Fruit fly (Drosophila melanogaster) whole organism, embryonic: ENCODE data around the gene dunk.

Experiments used
- Aef1 ChIP-seq: fragments of 200-800 bp; sonication (Bioruptor generic); IDR thresholded peaks from 3 replicates; pipeline ENCODE4 v1.3.6; 2022; ENCODE audit warnings: missing biosample characterization, missing genetic modification characterization
- BEAF-32 ChIP-seq: fragments of 200-800 bp; sonication (Bioruptor generic); optimal IDR thresholded peaks from 3 replicates; lab custom pipeline; 2017; ENCODE audit warnings: missing biosample characterization, missing genetic modification characterization, mild to moderate bottlenecking, moderate library complexity, missing genetic modification reagents
- CG10274 ChIP-seq: fragments of 200-800 bp; sonication (Bioruptor generic); optimal IDR thresholded peaks from 3 replicates; lab custom pipeline; 2017; ENCODE audit warnings: missing biosample characterization, mild to moderate bottlenecking, missing genetic modification characterization
- CG10565 ChIP-seq: fragments of 200-800 bp; sonication (Bioruptor generic); optimal IDR thresholded peaks from 3 replicates; lab custom pipeline; 2016; ENCODE audit warnings: missing biosample characterization, mild to moderate bottlenecking, missing genetic modification characterization
- CG12659 ChIP-seq: fragments of 200-800 bp; sonication (Bioruptor generic); optimal IDR thresholded peaks from 3 replicates; lab custom pipeline; 2017; ENCODE audit warnings: mild to moderate bottlenecking, missing biosample characterization, missing genetic modification reagents, missing genetic modification characterization
- CG12769 ChIP-seq: fragments of 200-800 bp; sonication (Bioruptor generic); optimal IDR thresholded peaks from 2 replicates; lab custom pipeline; 2019; ENCODE audit warnings: missing biosample characterization, mild to moderate bottlenecking, missing genetic modification characterization, moderate library complexity
- CG16779 ChIP-seq: fragments of 200-800 bp; sonication (Bioruptor generic); IDR thresholded peaks from 2 replicates; pipeline ENCODE4 v1.3.6; 2022; ENCODE audit warnings: missing biosample characterization, missing genetic modification characterization
- CG16863 ChIP-seq: fragments of 200-800 bp; sonication (Bioruptor generic); optimal IDR thresholded peaks from 3 replicates; lab custom pipeline; 2016; ENCODE audit warnings: missing biosample characterization, missing genetic modification characterization
- CG17359 ChIP-seq: fragments of 200-800 bp; sonication (Bioruptor generic); optimal IDR thresholded peaks from 3 replicates; lab custom pipeline; 2018; ENCODE audit warnings: missing biosample characterization, mild to moderate bottlenecking, missing genetic modification characterization, moderate library complexity
- CG17912 ChIP-seq: fragments of 200-800 bp; sonication (Bioruptor generic); optimal IDR thresholded peaks from 2 replicates; lab custom pipeline; 2018; ENCODE audit warnings: missing biosample characterization, mild to moderate bottlenecking, missing genetic modification characterization
- CG18599 ChIP-seq: fragments of 200-800 bp; sonication (Bioruptor generic); optimal IDR thresholded peaks from 3 replicates; lab custom pipeline; 2017; ENCODE audit warnings: missing biosample characterization, missing genetic modification characterization, mild to moderate bottlenecking, moderate library complexity, missing genetic modification reagents
- CG2120 ChIP-seq: fragments of 200-800 bp; sonication (Bioruptor generic); optimal IDR thresholded peaks from 3 replicates; lab custom pipeline; 2016; ENCODE audit warnings: missing biosample characterization, missing genetic modification characterization
- CG2678 ChIP-seq: fragments of 200-800 bp; sonication (Bioruptor generic); optimal IDR thresholded peaks from 3 replicates; lab custom pipeline; 2019; ENCODE audit warnings: missing biosample characterization, mild to moderate bottlenecking, missing genetic modification characterization, moderate library complexity
- CG2712 ChIP-seq: fragments of 200-800 bp; optimal IDR thresholded peaks from 3 replicates; lab custom pipeline; 2019; ENCODE audit warnings: missing biosample characterization, mild to moderate bottlenecking, missing genetic modification characterization, moderate library complexity
- CG3163 ChIP-seq: fragments of 200-800 bp; sonication (Bioruptor generic); optimal IDR thresholded peaks from 3 replicates; lab custom pipeline; 2016; ENCODE audit warnings: missing biosample characterization, missing genetic modification characterization
- CG43689 ChIP-seq: fragments of 200-800 bp; sonication (Bioruptor generic); IDR thresholded peaks from 2 replicates; pipeline ENCODE4 v1.3.6; 2022; ENCODE audit warnings: missing biosample characterization, missing genetic modification characterization
- CG6254 ChIP-seq: fragments of 200-800 bp; sonication (Bioruptor generic); optimal IDR thresholded peaks from 3 replicates; lab custom pipeline; 2017; ENCODE audit warnings: mild to moderate bottlenecking, missing biosample characterization, missing genetic modification reagents, missing genetic modification characterization
- CG6654 ChIP-seq: fragments of 200-800 bp; sonication (Bioruptor generic); optimal IDR thresholded peaks from 2 replicates; lab custom pipeline; 2017; ENCODE audit warnings: missing biosample characterization, mild to moderate bottlenecking, missing genetic modification characterization
- Chrac-16 ChIP-seq: fragments of 200-800 bp; sonication (Bioruptor generic); optimal IDR thresholded peaks from 3 replicates; lab custom pipeline; 2016; ENCODE audit warnings: missing biosample characterization, missing genetic modification characterization
- Dad ChIP-seq: fragments of 200-800 bp; sonication (Bioruptor generic); optimal IDR thresholded peaks from 3 replicates; lab custom pipeline; 2016; ENCODE audit warnings: missing biosample characterization, missing genetic modification characterization
- Deaf1 ChIP-seq: fragments of 200-800 bp; optimal IDR thresholded peaks from 3 replicates; lab custom pipeline; 2019; ENCODE audit warnings: missing biosample characterization, mild to moderate bottlenecking, missing genetic modification characterization, moderate library complexity
- Dref ChIP-seq: fragments of 200-800 bp; sonication (Bioruptor generic); IDR thresholded peaks from 2 replicates; pipeline ENCODE4 v1.3.6; 2022; ENCODE audit warnings: missing biosample characterization, missing genetic modification characterization
- Fer3 ChIP-seq: fragments of 200-800 bp; sonication (Bioruptor generic); optimal IDR thresholded peaks from 2 replicates; lab custom pipeline; 2018; ENCODE audit warnings: missing biosample characterization, mild to moderate bottlenecking, missing genetic modification characterization, moderate library complexity
- MESR4 ChIP-seq: fragments of 200-800 bp; sonication (Bioruptor generic); optimal IDR thresholded peaks from 2 replicates; lab custom pipeline; 2018; ENCODE audit warnings: missing biosample characterization, mild to moderate bottlenecking, missing genetic modification characterization, moderate library complexity
- Myb ChIP-seq: fragments of 200-800 bp; sonication (Bioruptor generic); optimal IDR thresholded peaks from 2 replicates; lab custom pipeline; 2016; ENCODE audit warnings: missing biosample characterization, missing genetic modification characterization
- NC2β ChIP-seq: fragments of 200-800 bp; sonication (Bioruptor generic); optimal IDR thresholded peaks from 2 replicates; lab custom pipeline; 2016; ENCODE audit warnings: missing biosample characterization, missing genetic modification characterization
- NK7.1 ChIP-seq: fragments of 200-800 bp; sonication (Bioruptor generic); optimal IDR thresholded peaks from 3 replicates; lab custom pipeline; 2016; ENCODE audit warnings: missing biosample characterization, missing genetic modification characterization
- Nf-YA ChIP-seq: fragments of 200-800 bp; sonication (Bioruptor generic); IDR thresholded peaks from 2 replicates; pipeline ENCODE4 v1.3.6; 2022; ENCODE audit warnings: missing biosample characterization, missing genetic modification characterization
- Pdp1 ChIP-seq, 2 experiments: fragments of 200-800 bp; sonication (Bioruptor generic); optimal IDR thresholded peaks; 3 replicates each; lab custom pipeline; 2016; ENCODE audit warnings: missing biosample characterization in 2 of 2, missing genetic modification characterization in 2 of 2, mild to moderate bottlenecking in 1 of 2, moderate library complexity in 1 of 2
- Stat92E ChIP-seq, 3 experiments: fragments of >200 bp in 2 of 3; fragments of 200-800 bp in 1 of 3; sonication (Bioruptor generic) in 1 of 3; optimal IDR thresholded peaks; 2 replicates each; lab custom pipeline; 2017 to 2019; ENCODE audit warnings: missing biosample characterization in 3 of 3, missing genetic modification characterization in 3 of 3, mild to moderate bottlenecking in 1 of 3, moderate library complexity in 1 of 3
- Tbp ChIP-seq: fragments of >200 bp; optimal IDR thresholded peaks from 2 replicates; lab custom pipeline; 2018; ENCODE audit warnings: missing biosample characterization, missing genetic modification characterization
- Xbp1 ChIP-seq: fragments of 200-800 bp; sonication (Bioruptor generic); optimal IDR thresholded peaks from 3 replicates; lab custom pipeline; 2016; ENCODE audit warnings: missing biosample characterization, mild to moderate bottlenecking, missing genetic modification characterization
- btn ChIP-seq: fragments of 200-800 bp; sonication (Bioruptor generic); optimal IDR thresholded peaks from 2 replicates; lab custom pipeline; 2016; ENCODE audit warnings: missing biosample characterization, missing genetic modification characterization
- chm ChIP-seq: fragments of 200-800 bp; sonication (Bioruptor generic); IDR thresholded peaks from 2 replicates; pipeline ENCODE4 v1.3.6; 2022; ENCODE audit warnings: missing biosample characterization, missing genetic modification characterization
- chn ChIP-seq: fragments of 200-800 bp; sonication (Bioruptor generic); optimal IDR thresholded peaks from 2 replicates; lab custom pipeline; 2016; ENCODE audit warnings: missing biosample characterization, missing genetic modification characterization
- da ChIP-seq: fragments of 200-800 bp; sonication (Bioruptor generic); optimal IDR thresholded peaks from 2 replicates; lab custom pipeline; 2016; ENCODE audit warnings: missing biosample characterization, missing genetic modification characterization
- danr ChIP-seq: fragments of 200-800 bp; sonication (Bioruptor generic); IDR thresholded peaks from 2 replicates; pipeline ENCODE4 v1.3.6; 2022; ENCODE audit warnings: missing biosample characterization, missing genetic modification characterization
- dysf ChIP-seq: fragments of 200-800 bp; sonication (Bioruptor generic); IDR thresholded peaks from 3 replicates; pipeline ENCODE4 v1.3.6; 2022; ENCODE audit warnings: missing biosample characterization, missing genetic modification characterization
- exex ChIP-seq: fragments of 200-800 bp; sonication (Bioruptor generic); optimal IDR thresholded peaks from 4 replicates; lab custom pipeline; 2018; ENCODE audit warnings: missing biosample characterization, mild to moderate bottlenecking, missing genetic modification characterization, moderate library complexity
- fu2 ChIP-seq: fragments of 200-800 bp; sonication (Bioruptor generic); optimal IDR thresholded peaks from 2 replicates; lab custom pipeline; 2016; ENCODE audit warnings: missing biosample characterization, missing genetic modification characterization
- gce ChIP-seq: fragments of 200-800 bp; sonication (Bioruptor generic); IDR thresholded peaks from 3 replicates; pipeline ENCODE4 v1.3.6; 2022; ENCODE audit warnings: missing biosample characterization, missing genetic modification characterization
- gcm ChIP-seq: fragments of 200-800 bp; sonication (Bioruptor generic); optimal IDR thresholded peaks from 2 replicates; lab custom pipeline; 2019; ENCODE audit warnings: missing biosample characterization, mild to moderate bottlenecking, missing genetic modification characterization, moderate library complexity
- ken ChIP-seq: fragments of 200-800 bp; sonication (Bioruptor generic); IDR thresholded peaks from 3 replicates; pipeline ENCODE4 v1.3.6; 2022; ENCODE audit warnings: missing biosample characterization, missing genetic modification characterization
- maf-S ChIP-seq: fragments of 200-800 bp; sonication (Bioruptor generic); optimal IDR thresholded peaks from 2 replicates; lab custom pipeline; 2016; ENCODE audit warnings: missing biosample characterization, missing genetic modification characterization
- nom ChIP-seq: fragments of 200-800 bp; sonication (Bioruptor generic); optimal IDR thresholded peaks from 2 replicates; lab custom pipeline; 2017; ENCODE audit warnings: missing biosample characterization, missing genetic modification characterization, mild to moderate bottlenecking, moderate library complexity, missing genetic modification reagents
- org-1 ChIP-seq: fragments of 200-800 bp; sonication (Bioruptor generic); optimal IDR thresholded peaks from 2 replicates; lab custom pipeline; 2017; ENCODE audit warnings: missing biosample characterization, missing genetic modification characterization
- sqz ChIP-seq: fragments of 200-800 bp; sonication (Bioruptor generic); optimal IDR thresholded peaks from 3 replicates; lab custom pipeline; 2018; ENCODE audit warnings: missing biosample characterization, mild to moderate bottlenecking, missing genetic modification characterization
- toy ChIP-seq: fragments of 200-800 bp; sonication (Bioruptor generic); IDR thresholded peaks from 2 replicates; pipeline ENCODE4 v1.3.6; 2022; ENCODE audit warnings: missing biosample characterization, missing genetic modification characterization
- trem ChIP-seq: fragments of 200-800 bp; optimal IDR thresholded peaks from 3 replicates; lab custom pipeline; 2019; ENCODE audit warnings: missing biosample characterization, mild to moderate bottlenecking, missing genetic modification characterization, moderate library complexity
- zen2 ChIP-seq: fragments of 200-800 bp; sonication (Bioruptor generic); IDR thresholded peaks from 3 replicates; pipeline ENCODE4 v1.3.6; 2022; ENCODE audit warnings: missing biosample characterization, missing genetic modification characterization; ENCODE audit not compliant: partially characterized antibody
- zfh1 ChIP-seq: fragments of 200-800 bp; sonication (Bioruptor generic); IDR thresholded peaks from 3 replicates; pipeline ENCODE4 v1.3.6; 2022; ENCODE audit warnings: missing biosample characterization, missing genetic modification characterization

The dunk gene

dm6 chr2L:22168559-22169027 lies 17.2 kb downstream of the dunk start (continued):
- TF ChIP-seq BEAF-32 (GFP tag; lab: Kevin White, UChicago) (no peak), Tbp (GFP tag; lab: Kevin White, UChicago) (no peak), CG17359 (tag; lab: Kevin White, UChicago) (no peak), zen2 (GFP tag; lab: Robert Waterston, UW) (no peak), Fer3 (tag; lab: Kevin White, UChicago) (no peak), CG43689 (GFP tag; lab: Robert Waterston, UW) (no peak), toy (GFP tag; lab: Robert Waterston, UW) (no peak), NC2β (GFP tag; lab: Kevin White, UChicago) (no peak), CG16779 (GFP tag; lab: Robert Waterston, UW) (no peak), Pdp1 (GFP tag; optimal IDR thresholded peaks at IDR 0.05; lab: Kevin White, UChicago) (peak in 1 of 2 experiments; percentile 14), org-1 (no peak), Dref (GFP tag; lab: Robert Waterston, UW) (no peak), NK7.1 (no peak), maf-S (no peak), Stat92E (GFP tag; optimal IDR thresholded peaks at IDR 0.05; lab: Kevin White, UChicago) (no peak), CG18599 (GFP tag; lab: Kevin White, UChicago) (no peak), Aef1 (GFP tag; lab: Robert Waterston, UW) (no peak), ken (GFP tag; lab: Robert Waterston, UW) (no peak; the same call in 2 of the 3 replicates), btn (GFP tag; lab: Kevin White, UChicago) (no peak), Xbp1 (GFP tag; lab: Kevin White, UChicago) (no peak), CG12769 (tag; lab: Kevin White, UChicago) (no peak), zfh1 (peak; percentile 57; the same call in 1 of the 3 replicates), dysf (no peak), nom (GFP tag; lab: Kevin White, UChicago) (peak; percentile 10), CG2120 (GFP tag; lab: Kevin White, UChicago) (peak; percentile 9), Chrac-16 (no peak), da (GFP tag; lab: Kevin White, UChicago) (no peak), danr (GFP tag; lab: Robert Waterston, UW) (no peak), CG3163 (no peak), sqz (peak; percentile 15), CG6654 (GFP tag; lab: Kevin White, UChicago) (no peak), CG2678 (no peak), MESR4 (peak; percentile 90), Dad (GFP tag; lab: Kevin White, UChicago) (no peak), CG2712 (peak; percentile 13), chm (GFP tag; lab: Robert Waterston, UW) (no peak), Nf-YA (GFP tag; lab: Robert Waterston, UW) (no peak), CG16863 (no peak), CG6254 (GFP tag; lab: Kevin White, UChicago) (no peak), CG10565 (no peak), gcm (GFP tag; lab: Kevin White, UChicago) (no peak), CG10274 (GFP tag; lab: Kevin White, UChicago) (no peak), CG17912 (GFP tag; lab: Kevin White, UChicago) (peak; percentile 38), CG12659 (GFP tag; lab: Kevin White, UChicago) (peak; percentile 59), gce (GFP tag; lab: Robert Waterston, UW) (no peak), Myb (no peak), trem (tag; lab: Kevin White, UChicago) (no peak), exex (tag; lab: Kevin White, UChicago) (no peak), Deaf1 (tag; lab: Kevin White, UChicago) (no peak), fu2 (GFP tag; lab: Kevin White, UChicago) (peak; percentile 39), chn (GFP tag; lab: Kevin White, UChicago) (peak; percentile 43)
